Fruit fly (Drosophila melanogaster): ENCODE data around the gene CG8673.
A peak's percentile ranks its signal among the peaks of the same experiment; 100 is the strongest.

Gene CG8673

dm6 chr2L:8081640-8082485 is 42.3 kb upstream of the CG8673 start (continued):
- TF ChIP-seq CG6854 (GFP tag; optimal IDR thresholded peaks at IDR 0.05), result peak; percentile 31
- TF ChIP-seq Ets96B (tag; optimal IDR thresholded peaks at IDR 0.05), result peak; percentile 84
- TF ChIP-seq Eip75B (GFP tag; optimal IDR thresholded peaks at IDR 0.05), result no peak
- no peak for TF ChIP-seq CG16779 (tag; optimal IDR thresholded peaks at IDR 0.05)
- peak; percentile 67 for TF ChIP-seq fd59A (GFP tag; optimal IDR thresholded peaks at IDR 0.05)
- no peak for TF ChIP-seq CG11294 (GFP tag; IDR thresholded peaks at IDR 0.05)
- TF ChIP-seq Lpt (GFP tag; optimal IDR thresholded peaks at IDR 0.05), result peak; percentile 60
- TF ChIP-seq Sox102F (GFP tag; optimal IDR thresholded peaks at IDR 0.05), result no peak
- TF ChIP-seq dac (GFP tag; optimal IDR thresholded peaks at IDR 0.05), result peak; percentile 53
- TF ChIP-seq Gug (GFP tag; IDR thresholded peaks at IDR 0.05), result no peak
- TF ChIP-seq CG6276 (GFP tag; optimal IDR thresholded peaks at IDR 0.05), result no peak
- peak; percentile 46 for TF ChIP-seq Hr39 (GFP tag; optimal IDR thresholded peaks at IDR 0.05)
- TF ChIP-seq CG10669 (GFP tag; optimal IDR thresholded peaks at IDR 0.05), result no peak
- peak; percentile 93 for TF ChIP-seq CG32006 (GFP tag; optimal IDR thresholded peaks at IDR 0.05)
- TF ChIP-seq Blimp-1 (GFP tag; optimal IDR thresholded peaks at IDR 0.05), result no peak
- no peak for TF ChIP-seq Ets21C (GFP tag; optimal IDR thresholded peaks at IDR 0.05)
- TF ChIP-seq Met (GFP tag; optimal IDR thresholded peaks at IDR 0.05), result no peak
- TF ChIP-seq CG31627 (GFP tag; optimal IDR thresholded peaks at IDR 0.05), result peak; percentile 44
- peak; percentile 13 for TF ChIP-seq net (GFP tag; optimal IDR thresholded peaks at IDR 0.05)
- peak; percentile 71 for TF ChIP-seq CG4318 (GFP tag; optimal IDR thresholded peaks at IDR 0.05)
- TF ChIP-seq Hr38 (GFP tag; optimal IDR thresholded peaks at IDR 0.05), result no peak
- peak; percentile 96 for TF ChIP-seq CG8119 (GFP tag; IDR thresholded peaks at IDR 0.05)

DNA sequence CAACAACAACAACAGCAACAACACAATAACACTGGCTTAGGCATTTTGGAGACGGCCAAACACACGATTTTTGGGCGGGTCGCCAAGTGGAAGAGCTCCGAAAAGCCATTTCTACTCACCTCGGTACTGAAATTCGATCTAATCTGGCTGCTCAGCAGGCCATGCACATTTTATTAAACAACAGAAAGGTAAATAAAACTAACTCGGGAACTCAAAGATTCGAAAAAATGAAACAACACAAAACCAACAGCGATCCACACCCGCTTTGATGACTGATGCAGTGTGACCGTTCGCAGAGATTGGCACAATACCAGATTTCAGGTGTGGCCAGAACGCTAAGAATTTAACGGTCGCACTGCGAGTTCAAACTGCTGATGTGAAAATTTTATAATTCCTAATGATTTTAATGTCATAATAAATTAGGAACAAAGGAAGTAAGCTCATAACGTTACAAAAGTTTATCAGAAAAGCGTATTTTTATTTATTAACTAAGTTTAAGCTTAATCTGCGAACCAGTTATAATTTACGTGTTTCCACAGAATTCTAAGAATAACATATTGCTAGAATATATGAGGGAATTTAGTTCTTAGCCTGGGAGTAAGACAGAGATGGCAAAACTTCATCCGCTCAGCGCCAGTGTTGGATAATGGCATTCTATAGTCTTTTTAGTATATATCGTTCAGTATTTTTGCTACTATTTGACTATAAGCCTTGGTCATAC is 41.3 kb upstream of the CG8673 start, which contains the start of gene Mcr:
Gene Mcr (minus strand): TSS at position 291 of the 721 bp plus-strand sequence.
- TF ChIP-seq achi (GFP tag; optimal IDR thresholded peaks at IDR 0.05) (no peak), Sox14 (GFP tag; optimal IDR thresholded peaks at IDR 0.05) (no peak), Sox102F (GFP tag; optimal IDR thresholded peaks at IDR 0.05) (no peak), CG7368 (GFP tag; optimal IDR thresholded peaks at IDR 0.05) (no peak), CG11762 (GFP tag; optimal IDR thresholded peaks at IDR 0.05; ENCODE audit: insufficient read depth) (no peak), Hr4 (GFP tag; optimal IDR thresholded peaks at IDR 0.05) (no peak), CG6792 (GFP tag; optimal IDR thresholded peaks at IDR 0.05) (no peak), Eip78C (GFP tag) (peak; percentile 56), CG6276 (GFP tag; optimal IDR thresholded peaks at IDR 0.05) (no peak), CG32006 (GFP tag; optimal IDR thresholded peaks at IDR 0.05) (no peak), CG3919 (GFP tag; optimal IDR thresholded peaks at IDR 0.05) (no peak), Smox (GFP tag; optimal IDR thresholded peaks at IDR 0.05) (no peak), salr (GFP tag; optimal IDR thresholded peaks at IDR 0.05) (no peak), topi (GFP tag; optimal IDR thresholded peaks at IDR 0.05) (peak; percentile 22), CG34406 (GFP tag; optimal IDR thresholded peaks at IDR 0.05) (no peak), OdsH (GFP tag; optimal IDR thresholded peaks at IDR 0.05) (no peak), CG8119 (GFP tag; IDR thresholded peaks at IDR 0.05) (no peak), CG6163 (GFP tag; IDR thresholded peaks at IDR 0.05) (peak; percentile 22; the same call in 1 of the 3 replicates), CG6854 (GFP tag; optimal IDR thresholded peaks at IDR 0.05) (peak; percentile 41), CG6808 (GFP tag; optimal IDR thresholded peaks at IDR 0.05) (no peak), fd59A (GFP tag; optimal IDR thresholded peaks at IDR 0.05) (no peak), CG10631 (GFP tag; optimal IDR thresholded peaks at IDR 0.05) (peak; percentile 36), net (GFP tag; optimal IDR thresholded peaks at IDR 0.05) (no peak), spab (GFP tag; optimal IDR thresholded peaks at IDR 0.05) (no peak), svp (GFP tag) (no peak), CG11294 (GFP tag; IDR thresholded peaks at IDR 0.05) (no peak), pdm3 (GFP tag; optimal IDR thresholded peaks at IDR 0.05) (peak; percentile 20), cyc (GFP tag; optimal IDR thresholded peaks at IDR 0.05) (peak; percentile 10), CG1621 (tag; optimal IDR thresholded peaks at IDR 0.05) (no peak), CG4318 (GFP tag; optimal IDR thresholded peaks at IDR 0.05) (no peak), dac (GFP tag; optimal IDR thresholded peaks at IDR 0.05) (no peak), Eip75B (GFP tag; optimal IDR thresholded peaks at IDR 0.05) (peak; percentile 20), CG11902 (GFP tag; optimal IDR thresholded peaks at IDR 0.05) (no peak), CG31627 (GFP tag; optimal IDR thresholded peaks at IDR 0.05) (peak; percentile 15), Hr39 (GFP tag; optimal IDR thresholded peaks at IDR 0.05) (no peak), lz (GFP tag; optimal IDR thresholded peaks at IDR 0.05) (no peak), CG8319 (GFP tag; optimal IDR thresholded peaks at IDR 0.05) (no peak)

All from whole organism, prepupa.